Worm (Caenorhabditis elegans) whole organism, L1 larva: ENCODE data around the gene T04A6.1.

Source experiments
- C34B4.2 ChIP-seq: sonication (generic microtip); optimal IDR thresholded peaks from 2 replicates; lab custom pipeline; 2017; ENCODE audit warnings: mild to moderate bottlenecking, missing genetic modification characterization, missing compliant biosample characterization
- F16B12.6 ChIP-seq: fragments of 150-350 bp; optimal IDR thresholded peaks from 2 replicates; lab custom pipeline; 2014; ENCODE audit warnings: missing biosample characterization, missing genetic modification characterization
- Y116A8C.19 ChIP-seq: sonication (generic microtip); optimal IDR thresholded peaks from 2 replicates; lab custom pipeline; 2016; ENCODE audit warnings: missing compliant biosample characterization, missing genetic modification characterization, borderline replicate concordance
- aha-1 ChIP-seq: fragments of 150-350 bp; optimal IDR thresholded peaks from 2 replicates; lab custom pipeline; 2014; ENCODE audit warnings: missing biosample characterization, missing genetic modification characterization
- aly-2 ChIP-seq: fragments of 150-350 bp; optimal IDR thresholded peaks from 2 replicates; lab custom pipeline; 2014; ENCODE audit warnings: missing biosample characterization, missing genetic modification characterization
- ama-1 ChIP-seq: fragments of 150-350 bp; optimal IDR thresholded peaks from 2 replicates; lab custom pipeline; 2014
- blmp-1 ChIP-seq: fragments of 150-350 bp; optimal IDR thresholded peaks from 2 replicates; lab custom pipeline; 2014; ENCODE audit warnings: missing biosample characterization, missing genetic modification characterization
- ceh-63 ChIP-seq: fragments of 200-800 bp; sonication (Bioruptor generic); optimal IDR thresholded peaks from 2 replicates; lab custom pipeline; 2018; ENCODE audit warnings: mild to moderate bottlenecking, missing genetic modification characterization, missing compliant biosample characterization
- ceh-8 ChIP-seq: fragments of 200-800 bp; sonication (Bioruptor generic); optimal IDR thresholded peaks from 2 replicates; lab custom pipeline; 2018; ENCODE audit warnings: mild to moderate bottlenecking, missing genetic modification characterization, moderate library complexity, missing compliant biosample characterization
- ceh-82 ChIP-seq, 3 experiments: fragments of 150-350 bp in 1 of 3; sonication (generic microtip) in 2 of 3; optimal IDR thresholded peaks; 2 replicates each; lab custom pipeline; 2014 to 2017; ENCODE audit warnings: missing biosample characterization in 3 of 3, missing genetic modification characterization in 3 of 3
- ceh-88 ChIP-seq: fragments of 200-800 bp; sonication (Bioruptor generic); IDR thresholded peaks from 2 replicates; pipeline ENCODE4 v1.3.6; 2022; ENCODE audit warnings: missing genetic modification characterization, missing compliant biosample characterization
- ceh-90 ChIP-seq: sonication (generic microtip); optimal IDR thresholded peaks from 2 replicates; lab custom pipeline; 2016; ENCODE audit warnings: missing genetic modification characterization, missing compliant biosample characterization
- ces-1 ChIP-seq: fragments of 150-350 bp; optimal IDR thresholded peaks from 2 replicates; lab custom pipeline; 2014; ENCODE audit warnings: missing biosample characterization, missing genetic modification reagents, missing genetic modification characterization
- dpl-1 ChIP-seq, 3 experiments: fragments of 150-350 bp in 2 of 3; sonication (generic microtip) in 1 of 3; optimal IDR thresholded peaks; 2 replicates each; lab custom pipeline; 2014 to 2017; ENCODE audit warnings: missing biosample characterization in 3 of 3, missing genetic modification characterization in 3 of 3, missing genetic modification reagents in 3 of 3
- dsc-1 ChIP-seq: sonication (generic microtip); optimal IDR thresholded peaks from 2 replicates; lab custom pipeline; 2016; ENCODE audit warnings: mild to moderate bottlenecking, missing genetic modification characterization, missing compliant biosample characterization
- efl-1 ChIP-seq, 4 experiments: fragments of 150-350 bp; optimal IDR thresholded peaks in 3 of 4; peaks in 1 of 4; 1 replicate in 1 of 4; 2 replicates in 3 of 4; lab custom pipeline; 2014; ENCODE audit warnings: missing biosample characterization in 2 of 4, missing genetic modification characterization in 2 of 4, missing genetic modification reagents in 2 of 4
- efl-3 ChIP-seq: fragments of 200-800 bp; sonication (Bioruptor generic); optimal IDR thresholded peaks from 2 replicates; lab custom pipeline; 2018; ENCODE audit warnings: mild to moderate bottlenecking, missing genetic modification characterization, missing compliant biosample characterization
- elt-3 ChIP-seq, 6 experiments: fragments of 150-350 bp in 1 of 6; sonication (generic microtip); optimal IDR thresholded peaks; 2 replicates each; lab custom pipeline; 2017 to 2018; ENCODE audit warnings: missing biosample characterization in 6 of 6, missing genetic modification characterization in 6 of 6, inconsistent platforms in 1 of 6
- ets-5 ChIP-seq: fragments of 200-800 bp; sonication (Bioruptor generic); IDR thresholded peaks from 2 replicates; pipeline ENCODE4 v1.3.6; 2022; ENCODE audit warnings: missing genetic modification characterization, missing compliant biosample characterization
- fkh-10 ChIP-seq: sonication (generic microtip); optimal IDR thresholded peaks from 2 replicates; lab custom pipeline; 2017; ENCODE audit warnings: missing biosample characterization, missing genetic modification reagents, missing genetic modification characterization
- fkh-4 ChIP-seq: sonication (generic microtip); optimal IDR thresholded peaks from 2 replicates; lab custom pipeline; 2016; ENCODE audit warnings: missing compliant biosample characterization, missing genetic modification characterization, borderline replicate concordance
- fos-1 ChIP-seq: fragments of 150-350 bp; optimal IDR thresholded peaks from 2 replicates; lab custom pipeline; 2014; ENCODE audit warnings: missing biosample characterization, missing genetic modification characterization
- hlh-17 ChIP-seq: fragments of 200-800 bp; sonication (Bioruptor generic); optimal IDR thresholded peaks from 2 replicates; lab custom pipeline; 2018; ENCODE audit warnings: missing genetic modification characterization, mild to moderate bottlenecking, missing compliant biosample characterization, moderate library complexity, borderline replicate concordance
- hlh-4 ChIP-seq: sonication (generic microtip); optimal IDR thresholded peaks from 2 replicates; lab custom pipeline; 2016; ENCODE audit warnings: mild to moderate bottlenecking, missing genetic modification characterization, missing compliant biosample characterization
- lin-13 ChIP-seq: fragments of 150-350 bp; optimal IDR thresholded peaks from 2 replicates; lab custom pipeline; 2014; ENCODE audit warnings: missing biosample characterization, missing genetic modification reagents, missing genetic modification characterization
- lin-15B ChIP-seq: fragments of 150-350 bp; sonication (generic microtip); optimal IDR thresholded peaks from 3 replicates; lab custom pipeline; 2014; ENCODE audit warnings: missing biosample characterization, missing genetic modification characterization
- lin-39 ChIP-seq: fragments of 150-350 bp; optimal IDR thresholded peaks from 2 replicates; lab custom pipeline; 2014; ENCODE audit warnings: missing biosample characterization, missing genetic modification reagents, missing genetic modification characterization
- lsy-2 ChIP-seq, 2 experiments: fragments of 150-350 bp; optimal IDR thresholded peaks; 2 replicates each; lab custom pipeline; 2014; ENCODE audit warnings: missing biosample characterization in 2 of 2, missing genetic modification characterization in 2 of 2
- mdl-1 ChIP-seq, 2 experiments: fragments of 150-350 bp; optimal IDR thresholded peaks; 2 replicates each; lab custom pipeline; 2014 to 2017; ENCODE audit warnings: missing biosample characterization in 2 of 2, missing genetic modification characterization in 2 of 2, inconsistent platforms in 1 of 2
- mep-1 ChIP-seq: fragments of 150-350 bp; optimal IDR thresholded peaks from 2 replicates; lab custom pipeline; 2014; ENCODE audit warnings: missing biosample characterization, missing genetic modification characterization
- nhr-11 ChIP-seq: fragments of 150-350 bp; optimal IDR thresholded peaks from 2 replicates; lab custom pipeline; 2014; ENCODE audit warnings: missing biosample characterization, missing genetic modification characterization
- nhr-12 ChIP-seq: sonication (generic microtip); optimal IDR thresholded peaks from 2 replicates; lab custom pipeline; 2017; ENCODE audit warnings: missing biosample characterization, missing genetic modification characterization
- nhr-20 ChIP-seq: sonication (generic microtip); optimal IDR thresholded peaks from 2 replicates; lab custom pipeline; 2016; ENCODE audit warnings: mild to moderate bottlenecking, missing genetic modification characterization, missing compliant biosample characterization
- nhr-71 ChIP-seq: sonication (generic microtip); optimal IDR thresholded peaks from 2 replicates; lab custom pipeline; 2016; ENCODE audit warnings: mild to moderate bottlenecking, missing genetic modification characterization, moderate library complexity, missing compliant biosample characterization
- nhr-76 ChIP-seq: sonication (generic microtip); optimal IDR thresholded peaks from 2 replicates; lab custom pipeline; 2017; ENCODE audit warnings: missing biosample characterization, missing genetic modification characterization
- nhr-77 ChIP-seq: fragments of 150-350 bp; optimal IDR thresholded peaks from 2 replicates; lab custom pipeline; 2014; ENCODE audit warnings: missing biosample characterization, missing genetic modification characterization
- nhr-84 ChIP-seq: sonication (generic microtip); optimal IDR thresholded peaks from 2 replicates; lab custom pipeline; 2017; ENCODE audit warnings: missing biosample characterization, missing genetic modification characterization
- nhr-85 ChIP-seq: sonication (generic microtip); peaks from one replicate; lab custom pipeline; 2016; ENCODE audit warnings: missing genetic modification characterization, inconsistent platforms, missing compliant biosample characterization
- nhr-90 ChIP-seq: sonication (generic microtip); optimal IDR thresholded peaks from 2 replicates; lab custom pipeline; 2016; ENCODE audit warnings: mild to moderate bottlenecking, missing genetic modification characterization, missing compliant biosample characterization; ENCODE audit not compliant: poor library complexity
- pax-3 ChIP-seq: fragments of 200-800 bp; sonication (Bioruptor generic); optimal IDR thresholded peaks from 2 replicates; lab custom pipeline; 2018; ENCODE audit warnings: mild to moderate bottlenecking, missing genetic modification characterization, moderate library complexity, missing compliant biosample characterization
- rnt-1 ChIP-seq: sonication (generic microtip); optimal IDR thresholded peaks from 2 replicates; lab custom pipeline; 2016; ENCODE audit warnings: mild to moderate bottlenecking, missing genetic modification characterization, moderate library complexity, missing compliant biosample characterization
- sptf-1 ChIP-seq: fragments of 150-350 bp; optimal IDR thresholded peaks from 2 replicates; lab custom pipeline; 2014; ENCODE audit warnings: missing biosample characterization, missing genetic modification characterization
- tbx-2 ChIP-seq: sonication (generic microtip); optimal IDR thresholded peaks from 2 replicates; lab custom pipeline; 2016; ENCODE audit warnings: missing genetic modification characterization, missing compliant biosample characterization
- tlp-1 ChIP-seq: fragments of 150-350 bp; optimal IDR thresholded peaks from 2 replicates; lab custom pipeline; 2014; ENCODE audit warnings: missing biosample characterization, missing genetic modification characterization
- unc-62 ChIP-seq: fragments of 150-350 bp; optimal IDR thresholded peaks from 2 replicates; lab custom pipeline; 2014; ENCODE audit warnings: missing biosample characterization, missing genetic modification reagents, missing genetic modification characterization
- unc-98 ChIP-seq: fragments of 200-800 bp; sonication (Bioruptor generic); IDR thresholded peaks from 2 replicates; pipeline ENCODE4 v1.3.6; 2022; ENCODE audit warnings: missing genetic modification characterization, missing compliant biosample characterization
- vab-15 ChIP-seq: sonication (generic microtip); optimal IDR thresholded peaks from 2 replicates; lab custom pipeline; 2017; ENCODE audit warnings: missing genotype, mild to moderate bottlenecking, missing genetic modification characterization, missing compliant biosample characterization
- xbp-1 ChIP-seq: sonication (generic microtip); optimal IDR thresholded peaks from 2 replicates; lab custom pipeline; 2016; ENCODE audit warnings: missing genetic modification characterization, missing compliant biosample characterization
- ztf-4 ChIP-seq: fragments of 150-350 bp; optimal IDR thresholded peaks from 2 replicates; lab custom pipeline; 2014; ENCODE audit warnings: missing biosample characterization, missing genetic modification characterization

T04A6.1 gene

ce11 chrIII:7643902-7644641 is 27.7 kb downstream of the T04A6.1 start (continued):
- TF ChIP-seq Y116A8C.19 (no peak), nhr-85 (tag; lab: Kevin White, UChicago) (peak; percentile 92), ets-5 (GFP tag; lab: Robert Waterston, UW) (no peak), nhr-90 (tag; lab: Kevin White, UChicago) (peak; percentile 63), hlh-17 (GFP tag; lab: Kevin White, UChicago) (no peak), elt-3 (tag; optimal IDR thresholded peaks at IDR 0.05; lab: Kevin White, UChicago) (peak in 5 of 6 experiments; percentile 40 to 83 (median 64)), dpl-1 (GFP tag; optimal IDR thresholded peaks at IDR 0.05; lab: Kevin White, UChicago) (peak in 2 of 3 experiments; percentile 8 to 54), tbx-2 (peak; percentile 6), fkh-10 (GFP tag; lab: Kevin White, UChicago) (no peak), nhr-71 (tag; lab: Kevin White, UChicago) (peak; percentile 76), mep-1 (tag; lab: Kevin White, UChicago) (no peak), unc-98 (GFP tag; lab: Robert Waterston, UW) (no peak), F16B12.6 (tag; lab: Kevin White, UChicago) (peak; percentile 11), lsy-2 (tag; optimal IDR thresholded peaks at IDR 0.05; lab: Kevin White, UChicago) (peak in 1 of 2 experiments; percentile 14)

- TF ChIP-seq unc-62 (no peak), ama-1 (lab: Kevin White, UChicago) (no peak), C34B4.2 (no peak), nhr-85 (tag; lab: Kevin White, UChicago) (peak; percentile 95), mdl-1 (tag; optimal IDR thresholded peaks at IDR 0.05; lab: Kevin White, UChicago) (no peak), fkh-10 (GFP tag; lab: Kevin White, UChicago) (no peak), aly-2 (no peak), xbp-1 (tag; lab: Kevin White, UChicago) (no peak), ceh-90 (tag; lab: Kevin White, UChicago) (no peak), lin-15B (tag; lab: Kevin White, UChicago) (no peak), lin-39 (tag; lab: Kevin White, UChicago) (peak; percentile 24), nhr-90 (tag; lab: Kevin White, UChicago) (peak; percentile 15), mep-1 (tag; lab: Kevin White, UChicago) (peak; percentile 37), ceh-63 (GFP tag; lab: Kevin White, UChicago) (no peak), tbx-2 (no peak), vab-15 (tag; lab: Kevin White, UChicago) (no peak), efl-1 (optimal IDR thresholded peaks at IDR 0.05; lab: Kevin White, UChicago) (no peak), efl-1 (GFP tag; optimal IDR thresholded peaks at IDR 0.05 in 1 of 2; lab: Kevin White, UChicago) (peak in 1 of 2 experiments; percentile 40), aha-1 (tag; lab: Kevin White, UChicago) (no peak), sptf-1 (tag; lab: Kevin White, UChicago) (no peak), fos-1 (tag; lab: Kevin White, UChicago) (no peak), ces-1 (GFP tag; lab: Kevin White, UChicago) (no peak), nhr-76 (tag; lab: Kevin White, UChicago) (no peak), hlh-4 (tag; lab: Kevin White, UChicago) (no peak), ets-5 (GFP tag; lab: Robert Waterston, UW) (no peak), fkh-4 (tag; lab: Kevin White, UChicago) (no peak), nhr-77 (tag; lab: Kevin White, UChicago) (no peak), ceh-88 (GFP tag; lab: Robert Waterston, UW) (no peak), nhr-71 (tag; lab: Kevin White, UChicago) (peak; percentile 61), rnt-1 (tag; lab: Kevin White, UChicago) (peak; percentile 38), efl-3 (GFP tag; lab: Kevin White, UChicago) (peak; percentile 37), nhr-20 (tag; lab: Kevin White, UChicago) (peak; percentile 67), pax-3 (no peak), lin-13 (GFP tag; lab: Kevin White, UChicago) (no peak), ceh-8 (no peak), nhr-12 (no peak), ztf-4 (tag; lab: Kevin White, UChicago) (no peak), nhr-11 (tag; lab: Kevin White, UChicago) (no peak), lsy-2 (tag; optimal IDR thresholded peaks at IDR 0.05; lab: Kevin White, UChicago) (no peak), nhr-84 (tag; lab: Kevin White, UChicago) (no peak), ceh-82 (tag; optimal IDR thresholded peaks at IDR 0.05; lab: Kevin White, UChicago) (no peak), tlp-1 (no peak), dsc-1 (tag; lab: Kevin White, UChicago) (no peak), blmp-1 (tag; lab: Kevin White, UChicago) (peak; percentile 60)
Measured at ce11 chrIII:7645075-7645474, 28.7 kb downstream of the T04A6.1 start.
